Worm (Caenorhabditis elegans): ENCODE data around the gene mdt-10.

mdt-10 gene

ce11 chrII:7860221-7860928 is 5.5 kb upstream of the mdt-10 start, which contains the start of gene lin-5:
Gene lin-5 (plus strand): TSS chrII:7860574.
- TF ChIP-seq ztf-4 (tag; optimal IDR thresholded peaks at IDR 0.05) (no peak), pqm-1 (tag; optimal IDR thresholded peaks at IDR 0.05) (no peak), fos-1 (tag; optimal IDR thresholded peaks at IDR 0.05) (no peak), mml-1 (tag; optimal IDR thresholded peaks at IDR 0.05) (no peak), nhr-76 (tag; optimal IDR thresholded peaks at IDR 0.05) (no peak), mdl-1 (tag; optimal IDR thresholded peaks at IDR 0.05) (no peak), egl-27 (tag; optimal IDR thresholded peaks at IDR 0.05) (no peak), ceh-28 (tag; optimal IDR thresholded peaks at IDR 0.05) (no peak), lin-39 (tag; optimal IDR thresholded peaks at IDR 0.05) (peak; percentile 64), skn-1 (tag; optimal IDR thresholded peaks at IDR 0.05) (no peak), nhr-43 (tag; optimal IDR thresholded peaks at IDR 0.05; ENCODE audit: poor library complexity, severe bottlenecking) (no peak), ceh-9 (tag; optimal IDR thresholded peaks at IDR 0.05) (no peak), jun-1 (tag; optimal IDR thresholded peaks at IDR 0.05) (no peak), ceh-16 (tag; optimal IDR thresholded peaks at IDR 0.05) (no peak), lsy-12 (tag; optimal IDR thresholded peaks at IDR 0.05) (no peak), nhr-67 (tag; optimal IDR thresholded peaks at IDR 0.05) (no peak), R02D3.7 (tag; optimal IDR thresholded peaks at IDR 0.05) (no peak), nhr-28 (tag; optimal IDR thresholded peaks at IDR 0.05) (no peak), aly-2 (tag; optimal IDR thresholded peaks at IDR 0.05) (no peak), elt-2 (tag; optimal IDR thresholded peaks at IDR 0.05) (peak; percentile 5), nhr-77 (tag; optimal IDR thresholded peaks at IDR 0.05) (no peak), nhr-11 (tag; optimal IDR thresholded peaks at IDR 0.05) (no peak), ama-1 (optimal IDR thresholded peaks at IDR 0.05) (no peak), ceh-82 (tag; optimal IDR thresholded peaks at IDR 0.05) (no peak), nhr-237 (tag; optimal IDR thresholded peaks at IDR 0.05) (no peak), zag-1 (tag; optimal IDR thresholded peaks at IDR 0.05) (no peak), pha-4 (tag; optimal IDR thresholded peaks at IDR 0.05) (peak; percentile 57), ztf-11 (tag; optimal IDR thresholded peaks at IDR 0.05) (no peak), unc-39 (tag; optimal IDR thresholded peaks at IDR 0.05) (no peak), eor-1 (tag; optimal IDR thresholded peaks at IDR 0.05) (no peak), egl-5 (tag; optimal IDR thresholded peaks at IDR 0.05) (peak; percentile 54), daf-12 (tag; optimal IDR thresholded peaks at IDR 0.05) (no peak), ZK546.5 (tag; optimal IDR thresholded peaks at IDR 0.05) (no peak), nhr-25 (tag; optimal IDR thresholded peaks at IDR 0.05) (peak; percentile 19), fkh-10 (GFP tag; optimal IDR thresholded peaks at IDR 0.05) (no peak), elt-1 (tag; optimal IDR thresholded peaks at IDR 0.05) (no peak), unc-62 (GFP tag; optimal IDR thresholded peaks at IDR 0.05) (no peak), tbx-2 (tag; optimal IDR thresholded peaks at IDR 0.05) (no peak), snpc-4 (tag; optimal IDR thresholded peaks at IDR 0.05) (peak; percentile 59), hmg-11 (tag; optimal IDR thresholded peaks at IDR 0.05) (peak; percentile 57), sea-2 (GFP tag; optimal IDR thresholded peaks at IDR 0.05) (no peak), lin-15B (tag; optimal IDR thresholded peaks at IDR 0.05) (peak; percentile 79), nfya-1 (tag; optimal IDR thresholded peaks at IDR 0.05; ENCODE audit: insufficient read depth) (peak; percentile 67), elt-3 (tag; optimal IDR thresholded peaks at IDR 0.05) (no peak), fkh-2 (tag; optimal IDR thresholded peaks at IDR 0.05) (no peak), nhr-23 (tag; optimal IDR thresholded peaks at IDR 0.05) (no peak), nhr-12 (tag; optimal IDR thresholded peaks at IDR 0.05) (no peak)

Measured in whole organism, L3 larva.